Worm (Caenorhabditis elegans) whole organism, mixed stage, embryonic: ENCODE measurements around the gene arl-1.

Experiments used
- M03D4.4 ChIP-seq: sonication (generic microtip); optimal IDR thresholded peaks from 2 replicates; lab custom pipeline; 2017; ENCODE audit warnings: mild to moderate bottlenecking, missing genetic modification characterization, missing compliant biosample characterization
- bed-3 ChIP-seq: fragments of 200-800 bp; sonication (Bioruptor generic); optimal IDR thresholded peaks from 3 replicates; lab custom pipeline; 2018; ENCODE audit warnings: mild to moderate bottlenecking, missing genetic modification characterization, moderate library complexity, missing compliant biosample characterization
- ceh-39 ChIP-seq: fragments of 150-350 bp; optimal IDR thresholded peaks from 2 replicates; lab custom pipeline; 2014; ENCODE audit warnings: missing biosample characterization, missing genetic modification characterization
- ceh-43 ChIP-seq: fragments of 200-800 bp; sonication (Bioruptor generic); optimal IDR thresholded peaks from 2 replicates; lab custom pipeline; 2018; ENCODE audit warnings: mild to moderate bottlenecking, missing genetic modification characterization, moderate library complexity, missing compliant biosample characterization
- ceh-83 ChIP-seq: fragments of 200-800 bp; sonication (Bioruptor generic); optimal IDR thresholded peaks from 2 replicates; lab custom pipeline; 2018; ENCODE audit warnings: mild to moderate bottlenecking, missing genetic modification characterization, missing compliant biosample characterization
- ces-1 ChIP-seq: fragments of 150-350 bp; optimal IDR thresholded peaks from 2 replicates; lab custom pipeline; 2014; ENCODE audit warnings: missing biosample characterization, missing genetic modification reagents, missing genetic modification characterization
- cnd-1 ChIP-seq: fragments of 200-800 bp; sonication (Bioruptor generic); optimal IDR thresholded peaks from 2 replicates; lab custom pipeline; 2018; ENCODE audit warnings: mild to moderate bottlenecking, missing genetic modification characterization, missing compliant biosample characterization
- drap-1 ChIP-seq: fragments of 200-800 bp; sonication (Bioruptor generic); optimal IDR thresholded peaks from 3 replicates; lab custom pipeline; 2018; ENCODE audit warnings: mild to moderate bottlenecking, missing genetic modification characterization, missing compliant biosample characterization
- elt-1 ChIP-seq: sonication (generic microtip); optimal IDR thresholded peaks from 2 replicates; lab custom pipeline; 2017; ENCODE audit warnings: missing genetic modification characterization, mild to moderate bottlenecking, missing compliant biosample characterization, antibody characterized with exemption, moderate library complexity, borderline replicate concordance; ENCODE audit not compliant: insufficient read depth
- elt-3 ChIP-seq: fragments of 150-350 bp; optimal IDR thresholded peaks from 2 replicates; lab custom pipeline; 2014; ENCODE audit warnings: missing biosample characterization, missing genetic modification characterization
- flh-1 ChIP-seq: fragments of 200-800 bp; sonication (Bioruptor generic); optimal IDR thresholded peaks from 2 replicates; lab custom pipeline; 2018; ENCODE audit warnings: mild to moderate bottlenecking, missing genetic modification characterization, moderate library complexity, missing compliant biosample characterization
- ham-2 ChIP-seq: fragments of 200-800 bp; sonication (Bioruptor generic); optimal IDR thresholded peaks from 2 replicates; lab custom pipeline; 2018; ENCODE audit warnings: mild to moderate bottlenecking, missing genetic modification characterization, missing compliant biosample characterization
- hlh-1 ChIP-seq: fragments of 150-350 bp; optimal IDR thresholded peaks from 2 replicates; lab custom pipeline; 2014; ENCODE audit warnings: missing biosample characterization, missing genetic modification reagents, missing genetic modification characterization
- lin-13 ChIP-seq: fragments of 150-350 bp; optimal IDR thresholded peaks from 2 replicates; lab custom pipeline; 2014; ENCODE audit warnings: missing biosample characterization, missing genetic modification characterization
- lin-32 ChIP-seq: fragments of 200-800 bp; sonication (Bioruptor generic); optimal IDR thresholded peaks from 2 replicates; lab custom pipeline; 2018; ENCODE audit warnings: mild to moderate bottlenecking, missing genetic modification characterization, missing compliant biosample characterization
- mab-5 ChIP-seq: fragments of 150-350 bp; optimal IDR thresholded peaks from 2 replicates; lab custom pipeline; 2014; ENCODE audit warnings: missing biosample characterization, missing genetic modification characterization
- mep-1 ChIP-seq: fragments of 150-350 bp; optimal IDR thresholded peaks from 2 replicates; lab custom pipeline; 2017; ENCODE audit warnings: missing biosample characterization, missing genetic modification reagents, missing genetic modification characterization, inconsistent platforms
- mls-2 ChIP-seq: sonication (generic microtip); optimal IDR thresholded peaks from 2 replicates; lab custom pipeline; 2016; ENCODE audit warnings: mild to moderate bottlenecking, missing genetic modification characterization, moderate library complexity, missing compliant biosample characterization
- nhr-12 ChIP-seq: fragments of 150-350 bp; optimal IDR thresholded peaks from 2 replicates; lab custom pipeline; 2014; ENCODE audit warnings: missing biosample characterization, missing genetic modification characterization
- nhr-2 ChIP-seq: fragments of 150-350 bp; optimal IDR thresholded peaks from 2 replicates; lab custom pipeline; 2014; ENCODE audit warnings: missing biosample characterization, missing genetic modification characterization
- nhr-237 ChIP-seq: fragments of 150-350 bp; optimal IDR thresholded peaks from 2 replicates; lab custom pipeline; 2014; ENCODE audit warnings: missing biosample characterization, missing genetic modification characterization
- nhr-28 ChIP-seq: fragments of 150-350 bp; optimal IDR thresholded peaks from 2 replicates; lab custom pipeline; 2014; ENCODE audit warnings: missing biosample characterization, missing genetic modification characterization
- nhr-76 ChIP-seq: sonication (generic microtip); optimal IDR thresholded peaks from 2 replicates; lab custom pipeline; 2017; ENCODE audit warnings: missing biosample characterization, missing genetic modification characterization
- pha-4 ChIP-seq: fragments of 150-350 bp; optimal IDR thresholded peaks from 2 replicates; lab custom pipeline; 2018; ENCODE audit warnings: missing biosample characterization, missing genetic modification reagents, missing genetic modification characterization
- sem-2 ChIP-seq: fragments of 200-800 bp; sonication (Bioruptor generic); optimal IDR thresholded peaks from 2 replicates; lab custom pipeline; 2018; ENCODE audit warnings: mild to moderate bottlenecking, missing genetic modification characterization, missing compliant biosample characterization
- snpc-4 ChIP-seq: fragments of 150-350 bp; optimal IDR thresholded peaks from 2 replicates; lab custom pipeline; 2014; ENCODE audit warnings: missing biosample characterization, missing genetic modification characterization
- sptf-1 ChIP-seq: sonication (generic microtip); optimal IDR thresholded peaks from 2 replicates; lab custom pipeline; 2017; ENCODE audit warnings: mild to moderate bottlenecking, missing genetic modification characterization, moderate library complexity, missing compliant biosample characterization
- tbx-8 ChIP-seq: fragments of 200-800 bp; sonication (Bioruptor generic); optimal IDR thresholded peaks from 2 replicates; lab custom pipeline; 2018; ENCODE audit warnings: mild to moderate bottlenecking, missing genetic modification characterization, moderate library complexity, missing compliant biosample characterization
- unc-120 ChIP-seq: sonication (generic microtip); optimal IDR thresholded peaks from 2 replicates; lab custom pipeline; 2017; ENCODE audit warnings: missing genetic modification characterization, missing compliant biosample characterization; ENCODE audit not compliant: poor library complexity, severe bottlenecking
- unc-39 ChIP-seq: fragments of 150-350 bp; optimal IDR thresholded peaks from 2 replicates; lab custom pipeline; 2014; ENCODE audit warnings: missing biosample characterization, missing genetic modification characterization
- unc-62 ChIP-seq: fragments of 150-350 bp; optimal IDR thresholded peaks from 2 replicates; lab custom pipeline; 2014; ENCODE audit warnings: missing biosample characterization, missing genetic modification reagents, missing genetic modification characterization
- ztf-11 ChIP-seq: fragments of 150-350 bp; optimal IDR thresholded peaks from 2 replicates; lab custom pipeline; 2014; ENCODE audit warnings: missing biosample characterization, missing genetic modification characterization

arl-1 gene

DNA sequence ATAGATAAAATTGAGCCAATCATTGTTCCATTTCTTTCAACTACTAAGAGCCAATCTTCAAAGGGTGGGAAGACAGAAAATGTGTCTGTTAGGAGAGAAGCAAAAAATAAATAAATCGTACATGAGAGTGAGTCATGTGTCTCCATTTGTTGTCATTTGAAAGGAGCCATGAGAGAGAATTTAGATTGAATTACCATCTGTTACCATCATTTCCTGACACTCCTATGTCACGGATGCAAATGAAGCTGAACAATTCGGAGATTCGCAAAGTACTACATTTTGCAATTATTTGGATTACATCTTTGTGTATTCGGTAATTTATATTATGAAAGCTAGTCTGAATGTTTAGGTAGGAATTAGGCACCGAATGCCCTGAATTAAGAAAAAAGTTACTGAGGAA lies 6.6 kb downstream of the arl-1 start:
- TF ChIP-seq ces-1 (GFP tag; lab: Kevin White, UChicago) (peak; percentile 93), lin-13 (tag; lab: Kevin White, UChicago) (no peak)

DNA sequence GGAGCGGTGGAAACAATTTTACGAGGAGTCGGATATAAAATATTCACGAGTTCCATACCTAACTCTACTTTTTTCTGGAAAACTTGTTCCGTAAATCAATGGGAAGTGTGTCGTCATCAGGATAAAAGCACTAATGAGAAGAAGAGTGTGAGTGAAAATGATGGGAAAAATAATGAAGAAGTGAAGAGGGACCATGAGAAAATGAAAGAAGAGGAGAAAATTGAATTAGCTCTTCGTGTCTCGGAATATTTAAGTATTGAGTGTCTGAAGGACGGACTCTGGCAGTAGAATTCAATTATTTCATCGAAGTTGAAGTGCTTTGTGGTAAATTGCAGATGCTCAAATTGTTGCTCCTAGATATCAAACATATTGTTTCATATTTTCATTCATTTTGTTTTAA lies 7.4 kb downstream of the arl-1 start:
- TF ChIP-seq ces-1 (GFP tag; lab: Kevin White, UChicago) (peak; percentile 100), nhr-76 (tag; lab: Kevin White, UChicago) (no peak)

DNA sequence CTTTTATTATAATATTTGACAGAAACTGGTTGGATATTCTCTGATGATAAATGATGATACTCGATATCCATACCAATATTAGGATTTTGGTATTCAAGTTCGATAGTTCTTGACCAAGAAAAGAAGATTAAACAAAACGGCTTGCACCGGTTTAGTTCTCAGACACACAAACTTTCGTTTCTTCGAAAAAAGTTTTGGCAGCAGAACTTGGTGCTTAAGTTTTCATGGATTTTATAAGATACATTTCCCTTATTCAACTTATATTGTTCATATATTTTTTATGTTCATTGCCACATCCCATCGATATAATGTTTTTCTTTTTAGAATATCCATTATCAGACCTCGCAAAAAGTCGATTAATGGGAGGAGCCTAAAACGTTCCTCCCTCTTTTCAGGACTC lies 8.9 kb downstream of the arl-1 start, which contains the start of gene aptf-4:
Gene aptf-4, plus strand, starts transcription at position 301 of the 400 bp plus-strand sequence.
- TF ChIP-seq elt-1 (tag; lab: Kevin White, UChicago) (no peak), ces-1 (GFP tag; lab: Kevin White, UChicago) (no peak), flh-1 (no peak), nhr-237 (no peak), lin-13 (tag; lab: Kevin White, UChicago) (no peak), mab-5 (tag; lab: Kevin White, UChicago) (no peak), ceh-83 (GFP tag; lab: Kevin White, UChicago) (no peak), ceh-39 (tag; lab: Kevin White, UChicago) (no peak), nhr-2 (tag; lab: Kevin White, UChicago) (no peak), tbx-8 (GFP tag; lab: Kevin White, UChicago) (no peak), drap-1 (GFP tag; lab: Kevin White, UChicago) (no peak)

DNA sequence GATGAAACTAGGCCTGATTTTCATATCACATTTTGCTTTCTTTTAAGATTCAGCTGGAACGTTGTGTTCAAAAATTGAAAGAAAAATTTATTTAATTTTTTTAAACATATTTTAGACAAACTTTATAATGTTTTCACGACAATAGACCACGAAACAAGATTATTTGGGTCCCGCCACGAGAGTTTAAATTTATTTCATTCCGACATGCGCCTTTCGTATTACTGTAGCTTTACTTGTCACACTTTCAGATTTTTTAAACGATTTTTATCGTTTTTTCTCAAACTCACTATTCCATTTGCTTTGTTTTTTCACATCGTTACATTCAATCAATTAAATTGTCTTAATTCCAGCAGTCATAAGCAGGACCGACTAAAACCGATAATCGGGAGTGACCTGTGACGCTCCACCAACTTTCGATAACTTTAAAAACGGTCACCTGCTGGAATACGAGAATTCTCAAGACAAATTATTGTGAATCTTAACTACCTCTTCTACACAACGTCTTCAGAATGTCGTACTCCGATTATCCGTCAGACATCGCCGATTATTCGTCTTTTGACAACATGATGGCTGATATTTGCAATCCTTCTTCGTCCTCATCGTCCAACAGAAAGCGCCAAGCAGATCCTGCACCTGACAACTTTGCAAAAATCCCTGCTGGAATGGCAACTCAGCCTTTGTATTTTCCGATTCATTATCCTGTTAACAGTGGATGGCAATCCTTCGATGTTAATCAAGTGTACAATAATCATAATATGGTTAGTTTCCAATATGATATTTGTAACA lies 12.2 kb downstream of the arl-1 start, which contains the start of gene aptf-3:
Gene aptf-3, plus strand, starts transcription at position 351 of the 786 bp plus-strand sequence.
- TF ChIP-seq bed-3 (GFP tag; lab: Kevin White, UChicago) (no peak), mab-5 (tag; lab: Kevin White, UChicago) (no peak), unc-39 (tag; lab: Kevin White, UChicago) (no peak), tbx-8 (GFP tag; lab: Kevin White, UChicago) (no peak), ztf-11 (no peak), pha-4 (no peak), ceh-43 (GFP tag; lab: Kevin White, UChicago) (no peak)
- TF ChIP-seq, all 35 proteins: peak for 0

DNA sequence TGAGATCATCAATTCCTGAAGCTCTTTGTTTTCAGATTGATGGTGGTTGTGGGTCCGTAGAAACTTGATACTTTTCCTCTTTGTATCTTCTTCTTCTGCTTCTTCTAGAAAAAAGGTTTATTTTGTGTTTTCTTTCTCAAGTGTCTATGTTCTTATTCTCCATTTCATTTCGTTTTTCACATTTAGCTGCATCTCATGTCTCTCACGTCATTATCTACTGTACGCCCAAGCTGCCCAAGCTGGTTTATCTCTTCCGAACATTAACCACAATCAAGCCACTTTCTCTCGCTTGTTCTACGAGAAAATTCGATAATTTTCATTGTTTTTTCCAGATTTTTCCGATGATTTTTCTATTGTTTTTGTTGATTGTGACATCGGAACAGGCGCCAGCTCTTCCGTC lies 17.4 kb downstream of the arl-1 start, which contains the start of gene F28C6.5:
Gene F28C6.5, plus strand, starts transcription at position 301 of the 400 bp plus-strand sequence.
- TF ChIP-seq ham-2 (no peak), unc-120 (tag; lab: Kevin White, UChicago) (no peak), pha-4 (no peak), ceh-39 (tag; lab: Kevin White, UChicago) (no peak), unc-39 (tag; lab: Kevin White, UChicago) (no peak), hlh-1 (no peak), drap-1 (GFP tag; lab: Kevin White, UChicago) (no peak), nhr-76 (tag; lab: Kevin White, UChicago) (no peak), mab-5 (tag; lab: Kevin White, UChicago) (no peak), unc-62 (GFP tag; lab: Kevin White, UChicago) (no peak), nhr-12 (tag; lab: Kevin White, UChicago) (no peak), mep-1 (tag; lab: Kevin White, UChicago) (no peak), nhr-2 (tag; lab: Kevin White, UChicago) (no peak), cnd-1 (tag; lab: Kevin White, UChicago) (no peak), nhr-28 (no peak), M03D4.4 (tag; lab: Kevin White, UChicago) (no peak), bed-3 (GFP tag; lab: Kevin White, UChicago) (no peak), mls-2 (no peak), snpc-4 (tag; lab: Kevin White, UChicago) (no peak)

DNA sequence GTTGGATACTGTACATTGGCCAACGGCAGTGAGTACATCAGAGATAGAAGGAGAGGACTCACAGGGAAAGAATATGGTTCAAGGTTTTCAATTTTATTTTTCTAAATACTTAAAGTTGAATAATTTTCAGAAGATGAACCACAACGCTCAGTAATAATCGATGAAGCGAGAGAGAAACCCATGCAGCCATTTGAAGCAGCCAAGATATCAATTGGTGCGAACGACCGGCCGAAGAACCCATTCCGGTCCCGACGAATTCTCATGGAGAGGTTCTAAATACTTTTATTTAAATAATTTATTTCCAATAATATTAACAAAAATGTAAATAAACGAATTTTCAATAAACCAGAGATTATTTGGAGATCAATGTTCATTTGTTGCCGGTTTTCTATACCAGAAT lies 18.4 kb downstream of the arl-1 start, which contains the start of gene pigg-1:
Gene pigg-1, minus strand, starts transcription at position 101 of the 400 bp plus-strand sequence.
- TF ChIP-seq sem-2 = no peak
- TF ChIP-seq lin-32 = no peak
- TF ChIP-seq tbx-8 (GFP tag; lab: Kevin White, UChicago) = no peak
- TF ChIP-seq cnd-1 (tag; lab: Kevin White, UChicago) = no peak
- TF ChIP-seq elt-3 (tag; lab: Kevin White, UChicago) = no peak
- no peak for TF ChIP-seq sptf-1 (tag; lab: Kevin White, UChicago)
